Worm (Caenorhabditis elegans): Measurements from ENCODE around the gene snx-17.

- TF ChIP-seq ces-1 (GFP tag; optimal IDR thresholded peaks at IDR 0.05) (no peak), unc-39 (tag; optimal IDR thresholded peaks at IDR 0.05) (no peak), pha-4 (tag; optimal IDR thresholded peaks at IDR 0.05) (no peak), snpc-4 (tag; optimal IDR thresholded peaks at IDR 0.05) (no peak), unc-62 (GFP tag; optimal IDR thresholded peaks at IDR 0.05) (no peak), mab-5 (tag; optimal IDR thresholded peaks at IDR 0.05) (no peak), nhr-237 (tag; optimal IDR thresholded peaks at IDR 0.05) (no peak), lin-32 (GFP tag; optimal IDR thresholded peaks at IDR 0.05) (no peak), elt-3 (tag; optimal IDR thresholded peaks at IDR 0.05) (no peak), nhr-28 (tag; optimal IDR thresholded peaks at IDR 0.05) (no peak), elt-1 (tag; optimal IDR thresholded peaks at IDR 0.05; ENCODE audit: borderline replicate concordance, insufficient read depth) (no peak), nhr-76 (tag; optimal IDR thresholded peaks at IDR 0.05) (no peak), sptf-1 (tag; optimal IDR thresholded peaks at IDR 0.05) (no peak), blmp-1 (tag; optimal IDR thresholded peaks at IDR 0.05) (no peak)
These were observed 21.7 kb downstream of the snx-17 start, which contains the start of gene R03G8.6 for ce11 chrX:13100410-13100809.
